Worm (Caenorhabditis elegans) whole organism, L4 larva: ENCODE results near the gene sec-61.B.

Experiments
- F10B5.3 ChIP-seq: sonication (generic microtip); optimal IDR thresholded peaks from 2 replicates; lab custom pipeline; 2016; ENCODE audit warnings: mild to moderate bottlenecking, missing genetic modification characterization, missing compliant biosample characterization
- F26F4.8 ChIP-seq: fragments of 200-800 bp; sonication (Bioruptor generic); conservative IDR thresholded peaks from 2 replicates; pipeline ENCODE4 v1.3.6; 2022; ENCODE audit warnings: missing genetic modification characterization, missing compliant biosample characterization
- F44E2.7 ChIP-seq: fragments of 200-800 bp; sonication (Bioruptor generic); IDR thresholded peaks from 2 replicates; pipeline ENCODE4 v2.1.2; 2022; ENCODE audit warnings: missing genetic modification characterization, missing compliant biosample characterization
- F49E8.2 ChIP-seq: sonication (generic microtip); optimal IDR thresholded peaks from 2 replicates; lab custom pipeline; 2016; ENCODE audit warnings: missing compliant biosample characterization, mild to moderate bottlenecking, missing genetic modification characterization, borderline replicate concordance
- T26A8.4 ChIP-seq: fragments of 200-800 bp; sonication (Bioruptor generic); IDR thresholded peaks from 2 replicates; pipeline ENCODE4 v1.3.6; 2022; ENCODE audit warnings: missing genetic modification characterization, missing compliant biosample characterization
- Y75B8A.6 ChIP-seq: fragments of 200-800 bp; sonication (Bioruptor generic); IDR thresholded peaks from 2 replicates; pipeline ENCODE4 v1.3.6; 2022; ENCODE audit warnings: missing genetic modification reagents, missing genetic modification characterization, missing compliant biosample characterization
- ZK546.5 ChIP-seq, 2 experiments: sonication (generic microtip); optimal IDR thresholded peaks; 2 replicates each; lab custom pipeline; 2017; ENCODE audit warnings: missing biosample characterization in 2 of 2, missing genetic modification characterization in 2 of 2
- arid-1 ChIP-seq: fragments of 200-800 bp; sonication (Bioruptor generic); conservative IDR thresholded peaks from 2 replicates; pipeline ENCODE4 v1.3.6; 2022; ENCODE audit warnings: missing genetic modification reagents, missing genetic modification characterization, missing compliant biosample characterization
- ceh-82 ChIP-seq: sonication (generic microtip); optimal IDR thresholded peaks from 2 replicates; lab custom pipeline; 2017; ENCODE audit warnings: missing biosample characterization, missing genetic modification characterization
- ctbp-1 ChIP-seq: fragments of 200-800 bp; sonication (Bioruptor generic); IDR thresholded peaks from 2 replicates; pipeline ENCODE4 v1.3.6; 2022; ENCODE audit warnings: missing genetic modification reagents, missing genetic modification characterization, missing compliant biosample characterization
- daf-16 ChIP-seq, 3 experiments: sonication (generic microtip); optimal IDR thresholded peaks; 2 replicates each; lab custom pipeline; 2016 to 2017; ENCODE audit warnings: missing genetic modification characterization in 3 of 3, missing genetic modification reagents in 3 of 3, mild to moderate bottlenecking in 2 of 3, missing compliant biosample characterization in 2 of 3, missing biosample characterization in 1 of 3, moderate library complexity in 1 of 3
- daf-19 ChIP-seq: fragments of 200-800 bp; sonication (Bioruptor generic); conservative IDR thresholded peaks from 2 replicates; pipeline ENCODE4 v1.3.6; 2022; ENCODE audit warnings: missing genetic modification characterization, missing compliant biosample characterization
- daf-8 ChIP-seq: fragments of 200-800 bp; sonication (Bioruptor generic); IDR thresholded peaks from 2 replicates; pipeline ENCODE4 v1.3.6; 2022; ENCODE audit warnings: missing genetic modification characterization, missing compliant biosample characterization
- dmd-6 ChIP-seq: fragments of 200-800 bp; sonication (Bioruptor generic); IDR thresholded peaks from 2 replicates; pipeline ENCODE4 v1.3.6; 2022; ENCODE audit warnings: missing genetic modification reagents, missing genetic modification characterization, missing compliant biosample characterization
- dmd-8 ChIP-seq: fragments of 200-800 bp; sonication (Bioruptor generic); IDR thresholded peaks from 2 replicates; pipeline ENCODE4 v1.3.6; 2022; ENCODE audit warnings: missing genetic modification characterization, missing compliant biosample characterization
- dpl-1 ChIP-seq: fragments of 150-350 bp; optimal IDR thresholded peaks from 2 replicates; lab custom pipeline; 2014; ENCODE audit warnings: missing biosample characterization, missing genetic modification reagents, missing genetic modification characterization
- duxl-1 ChIP-seq: sonication (generic microtip); optimal IDR thresholded peaks from 2 replicates; lab custom pipeline; 2016; ENCODE audit warnings: mild to moderate bottlenecking, missing genetic modification characterization, moderate library complexity, missing compliant biosample characterization; ENCODE audit not compliant: poor library complexity
- dve-1 ChIP-seq: sonication (generic microtip); optimal IDR thresholded peaks from 2 replicates; lab custom pipeline; 2017; ENCODE audit warnings: antibody characterized with exemption, mild to moderate bottlenecking, missing genetic modification characterization, missing compliant biosample characterization; ENCODE audit not compliant: insufficient read depth
- hlh-11 ChIP-seq: fragments of 200-800 bp; sonication (Bioruptor generic); optimal IDR thresholded peaks from 2 replicates; lab custom pipeline; 2018; ENCODE audit warnings: mild to moderate bottlenecking, missing genetic modification characterization, missing compliant biosample characterization
- lin-1 ChIP-seq: fragments of 200-800 bp; sonication (Bioruptor generic); IDR thresholded peaks from 2 replicates; pipeline ENCODE4 v1.3.6; 2022; ENCODE audit warnings: missing genetic modification reagents, missing genetic modification characterization, missing compliant biosample characterization
- lin-13 ChIP-seq: fragments of 150-350 bp; optimal IDR thresholded peaks from 2 replicates; lab custom pipeline; 2014; ENCODE audit warnings: missing biosample characterization, missing genetic modification reagents, missing genetic modification characterization
- lin-29 ChIP-seq: fragments of 200-800 bp; sonication (Bioruptor generic); IDR thresholded peaks from 2 replicates; pipeline ENCODE4 v1.3.6; 2022; ENCODE audit warnings: missing genetic modification reagents, missing genetic modification characterization, missing compliant biosample characterization
- lsy-2 ChIP-seq, 2 experiments: fragments of 150-350 bp in 1 of 2; sonication (generic microtip) in 1 of 2; optimal IDR thresholded peaks; 2 replicates each; lab custom pipeline; 2014 to 2017; ENCODE audit warnings: missing biosample characterization in 2 of 2, missing genetic modification characterization in 2 of 2
- madf-5 ChIP-seq, 2 experiments: fragments of 200-800 bp; sonication (Bioruptor generic); IDR thresholded peaks; 2 replicates each; pipeline ENCODE4 v1.3.6; 2022; ENCODE audit warnings: missing compliant biosample characterization in 2 of 2, missing genetic modification characterization in 2 of 2
- madf-9 ChIP-seq: fragments of 200-800 bp; sonication (Bioruptor generic); conservative IDR thresholded peaks from 2 replicates; pipeline ENCODE4 v1.3.6; 2022; ENCODE audit warnings: missing genetic modification reagents, missing genetic modification characterization, missing compliant biosample characterization
- mes-2 ChIP-seq: sonication (generic microtip); optimal IDR thresholded peaks from 2 replicates; lab custom pipeline; 2016; ENCODE audit warnings: missing genotype, mild to moderate bottlenecking, missing genetic modification characterization, missing compliant biosample characterization; ENCODE audit not compliant: poor library complexity, severe bottlenecking
- mxl-3 ChIP-seq: fragments of 200-800 bp; sonication (Bioruptor generic); optimal IDR thresholded peaks from 2 replicates; lab custom pipeline; 2018; ENCODE audit warnings: mild to moderate bottlenecking, missing genetic modification characterization, missing compliant biosample characterization
- nhr-102 ChIP-seq: sonication (generic microtip); optimal IDR thresholded peaks from 2 replicates; lab custom pipeline; 2016; ENCODE audit warnings: mild to moderate bottlenecking, missing genetic modification characterization, moderate library complexity, missing compliant biosample characterization
- nhr-237 ChIP-seq: sonication (generic microtip); optimal IDR thresholded peaks from 2 replicates; lab custom pipeline; 2017; ENCODE audit warnings: missing biosample characterization, missing genetic modification characterization
- nhr-25 ChIP-seq: sonication (generic microtip); optimal IDR thresholded peaks from 2 replicates; lab custom pipeline; 2017; ENCODE audit warnings: missing genetic modification characterization, mild to moderate bottlenecking, missing compliant biosample characterization, antibody characterized with exemption, moderate library complexity, borderline replicate concordance; ENCODE audit not compliant: insufficient read depth
- nhr-28 ChIP-seq: fragments of 150-350 bp; optimal IDR thresholded peaks from 2 replicates; lab custom pipeline; 2014; ENCODE audit warnings: missing biosample characterization, missing genetic modification characterization
- nhr-41 ChIP-seq: fragments of 200-800 bp; sonication (Bioruptor generic); IDR thresholded peaks from 2 replicates; pipeline ENCODE4 v1.3.6; 2022; ENCODE audit warnings: missing genetic modification reagents, missing genetic modification characterization, missing compliant biosample characterization
- nhr-42 ChIP-seq: fragments of 200-800 bp; sonication (Bioruptor generic); IDR thresholded peaks from 2 replicates; pipeline ENCODE4 v1.3.6; 2022; ENCODE audit warnings: missing genetic modification characterization, missing compliant biosample characterization
- pha-4 ChIP-seq, 2 experiments: fragments of 150-350 bp in 1 of 2; fragments of 200-800 bp in 1 of 2; sonication (Bioruptor generic) in 1 of 2; IDR thresholded peaks in 1 of 2; optimal IDR thresholded peaks in 1 of 2; 2 replicates each; pipeline versions ENCODE4 v1.3.6 to Lab custom; 2014 to 2022; ENCODE audit warnings: missing genetic modification characterization in 2 of 2, missing genetic modification reagents in 2 of 2, missing biosample characterization in 1 of 2, missing compliant biosample characterization in 1 of 2
- pqm-1 ChIP-seq: sonication (generic microtip); optimal IDR thresholded peaks from 2 replicates; lab custom pipeline; 2017; ENCODE audit warnings: missing biosample characterization, missing genetic modification characterization
- rbr-2 ChIP-seq: sonication (generic microtip); optimal IDR thresholded peaks from 2 replicates; lab custom pipeline; 2016; ENCODE audit warnings: missing genotype, missing genetic modification characterization, missing compliant biosample characterization
- sdz-12 ChIP-seq: fragments of 200-800 bp; sonication (Bioruptor generic); optimal IDR thresholded peaks from 2 replicates; lab custom pipeline; 2018; ENCODE audit warnings: mild to moderate bottlenecking, missing genetic modification characterization, missing compliant biosample characterization
- snpc-4 ChIP-seq: fragments of 150-350 bp; optimal IDR thresholded peaks from 2 replicates; lab custom pipeline; 2014; ENCODE audit warnings: missing biosample characterization, missing genetic modification characterization
- spr-1 ChIP-seq: sonication (generic microtip); optimal IDR thresholded peaks from 2 replicates; lab custom pipeline; 2016; ENCODE audit warnings: mild to moderate bottlenecking, missing genetic modification characterization, missing compliant biosample characterization
- tag-97 ChIP-seq: fragments of 200-800 bp; sonication (Bioruptor generic); IDR thresholded peaks from 2 replicates; pipeline ENCODE4 v1.3.6; 2022; ENCODE audit warnings: missing genetic modification characterization, missing compliant biosample characterization
- unc-130 ChIP-seq: sonication (generic microtip); optimal IDR thresholded peaks from 2 replicates; lab custom pipeline; 2016; ENCODE audit warnings: missing genetic modification reagents, missing genetic modification characterization, missing compliant biosample characterization
- unc-62 ChIP-seq, 3 experiments: fragments of 150-350 bp in 1 of 3; sonication (generic microtip); optimal IDR thresholded peaks in 2 of 3; peaks in 1 of 3; 1 replicate in 1 of 3; 2 replicates in 2 of 3; lab custom pipeline; 2014 to 2017; ENCODE audit warnings: missing biosample characterization in 3 of 3, missing genetic modification characterization in 3 of 3, missing genetic modification reagents in 3 of 3, missing genotype in 1 of 3
- vab-7 ChIP-seq: fragments of 200-800 bp; sonication (Bioruptor generic); IDR thresholded peaks from 2 replicates; pipeline ENCODE4 v1.3.6; 2022; ENCODE audit warnings: missing genetic modification reagents, missing genetic modification characterization, missing compliant biosample characterization
- zfp-3 ChIP-seq: fragments of 200-800 bp; sonication (Bioruptor generic); conservative IDR thresholded peaks from 2 replicates; pipeline ENCODE4 v1.3.6; 2022; ENCODE audit warnings: missing genetic modification reagents, missing genetic modification characterization, missing compliant biosample characterization
- zip-2 ChIP-seq: fragments of 150-350 bp; optimal IDR thresholded peaks from 2 replicates; lab custom pipeline; 2014; ENCODE audit warnings: missing biosample characterization, missing genetic modification characterization

The sec-61.B gene

ce11 chrIV:2390804-2391203, 2.3 kb upstream of the sec-61.B start, which contains the start of gene eri-5 (continued):
- TF ChIP-seq sdz-12 (GFP tag; lab: Kevin White, UChicago) (no peak), tag-97 (GFP tag; lab: Robert Waterston, UW) (no peak), dmd-8 (GFP tag; lab: Robert Waterston, UW) (no peak), daf-8 (no peak)
- TF ChIP-seq, all 104 proteins: peak for 3

- TF ChIP-seq dmd-8 (GFP tag; lab: Robert Waterston, UW): no peak
- no peak for TF ChIP-seq nhr-237 (tag; lab: Kevin White, UChicago)
- TF ChIP-seq Y75B8A.6 (GFP tag; lab: Robert Waterston, UW): no peak
- TF ChIP-seq zip-2 (tag; lab: Kevin White, UChicago): no peak
- no peak for TF ChIP-seq nhr-41 (GFP tag; lab: Robert Waterston, UW)
- TF ChIP-seq dve-1 (tag; lab: Kevin White, UChicago): peak; percentile 54
- peak; percentile 21 for TF ChIP-seq unc-130
- TF ChIP-seq daf-8: no peak
- peak; percentile 36; the same call in 1 of the 2 replicates for TF ChIP-seq lin-1 (GFP tag; lab: Robert Waterston, UW)
- TF ChIP-seq T26A8.4 (GFP tag; lab: Robert Waterston, UW): peak; percentile 76
- peak; percentile 18; the same call in 1 of the 2 replicates for TF ChIP-seq dmd-6 (GFP tag; lab: Robert Waterston, UW)
- TF ChIP-seq snpc-4 (tag; lab: Kevin White, UChicago): no peak
- peak; percentile 55 for TF ChIP-seq hlh-11 (tag; lab: Kevin White, UChicago)
- TF ChIP-seq F26F4.8 (GFP tag; lab: Robert Waterston, UW): no peak
- 0 out of 2 replicates have a peak, but pooled peaks have one; percentile 16 for TF ChIP-seq madf-9 (GFP tag; lab: Robert Waterston, UW)
- TF ChIP-seq pqm-1 (tag; lab: Kevin White, UChicago): peak; percentile 7
- TF ChIP-seq ZK546.5 (tag; optimal IDR thresholded peaks at IDR 0.05; lab: Kevin White, UChicago): no peak
- no peak for TF ChIP-seq nhr-28 (tag; lab: Kevin White, UChicago)
- TF ChIP-seq duxl-1 (tag; lab: Kevin White, UChicago): peak; percentile 26
- peak; percentile 58 for TF ChIP-seq sdz-12 (GFP tag; lab: Kevin White, UChicago)
- peak; percentile 34 for TF ChIP-seq spr-1 (tag; lab: Kevin White, UChicago)
- TF ChIP-seq vab-7 (GFP tag; lab: Robert Waterston, UW): 0 out of 2 replicates have a peak, but pooled peaks have one; percentile 11
- TF ChIP-seq pha-4 (GFP tag; IDR thresholded peaks at IDR 0.05; lab: Robert Waterston, UW): peak; percentile 65; the same call in 1 of the 2 replicates
- no peak for TF ChIP-seq pha-4 (tag; optimal IDR thresholded peaks at IDR 0.05; lab: Kevin White, UChicago)
- TF ChIP-seq F10B5.3: peak; percentile 21
- TF ChIP-seq unc-62 (GFP tag; optimal IDR thresholded peaks at IDR 0.05 in 1 of 2; lab: Kevin White, UChicago): peak in 1 of 2 experiments; percentile 69
- no peak for TF ChIP-seq unc-62 (tag; optimal IDR thresholded peaks at IDR 0.05; lab: Kevin White, UChicago)
- peak; percentile 30 for TF ChIP-seq mes-2 (tag; lab: Kevin White, UChicago)
- TF ChIP-seq rbr-2 (tag; lab: Kevin White, UChicago): peak; percentile 48
- TF ChIP-seq F49E8.2 (tag; lab: Kevin White, UChicago): peak; percentile 57
- TF ChIP-seq lin-29 (GFP tag; lab: Robert Waterston, UW): peak; percentile 31; the same call in 1 of the 2 replicates
- peak in 1 of 2 experiments; percentile 22 for TF ChIP-seq daf-16 (GFP tag; optimal IDR thresholded peaks at IDR 0.05; lab: Kevin White, UChicago)
- TF ChIP-seq daf-16 (tag; optimal IDR thresholded peaks at IDR 0.05; lab: Kevin White, UChicago): no peak
- TF ChIP-seq zfp-3 (GFP tag; lab: Robert Waterston, UW): peak; percentile 76; the same call in 1 of the 2 replicates
- 0 out of 4 replicates have a peak, but pooled peaks of 1 of the 2 experiments have one; percentile 37 for TF ChIP-seq madf-5 (GFP tag; IDR thresholded peaks at IDR 0.05; lab: Robert Waterston, UW)
- TF ChIP-seq ceh-82: no peak
- TF ChIP-seq ctbp-1: peak; percentile 45; the same call in 1 of the 2 replicates
- TF ChIP-seq mxl-3 (GFP tag; lab: Kevin White, UChicago): no peak
- TF ChIP-seq nhr-25: no peak
- peak; percentile 81; the same call in 1 of the 2 replicates for TF ChIP-seq daf-19
- no peak for TF ChIP-seq F44E2.7 (GFP tag; lab: Robert Waterston, UW)
- peak; percentile 63 for TF ChIP-seq lin-13 (GFP tag; lab: Kevin White, UChicago)
- peak; percentile 26 to 69 for TF ChIP-seq lsy-2 (tag; optimal IDR thresholded peaks at IDR 0.05; lab: Kevin White, UChicago)
- TF ChIP-seq arid-1 (GFP tag; lab: Robert Waterston, UW): peak; percentile 48; the same call in 1 of the 2 replicates
- peak; percentile 36 for TF ChIP-seq dpl-1
- TF ChIP-seq nhr-42 (GFP tag; lab: Robert Waterston, UW): peak; percentile 69
- TF ChIP-seq nhr-102 (tag; lab: Kevin White, UChicago): peak; percentile 70
Observed at ce11 chrIV:2390251-2390672, 1.8 kb upstream of the sec-61.B start.
